Fruit fly (Drosophila melanogaster): ENCODE data around the gene js.

DNA sequence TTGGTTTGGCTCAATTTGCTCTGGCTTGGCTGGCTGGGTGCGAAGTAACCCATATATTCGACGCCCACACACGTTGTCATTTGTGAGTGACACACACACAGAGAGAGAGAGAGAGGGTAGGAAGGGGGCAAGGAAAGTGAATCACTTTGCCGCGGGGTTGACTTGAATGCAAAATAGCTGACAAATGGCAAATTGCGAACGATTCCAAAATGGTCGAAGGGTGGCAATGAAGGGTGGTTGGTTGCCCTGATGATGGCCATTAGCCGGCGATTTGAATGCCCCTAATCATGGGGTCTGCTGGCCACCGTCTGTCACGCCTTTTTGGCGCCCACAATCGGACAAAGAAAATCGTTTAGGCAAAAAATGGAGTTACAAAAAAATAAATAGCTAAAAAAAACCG lies 42.6 kb upstream of the js start:
- TF ChIP-seq Mnt (GFP tag; optimal IDR thresholded peaks at IDR 0.05): no peak
- no peak for TF ChIP-seq pad (GFP tag; optimal IDR thresholded peaks at IDR 0.05)
- no peak for TF ChIP-seq CG5204 (GFP tag; optimal IDR thresholded peaks at IDR 0.05)
- TF ChIP-seq kay (GFP tag; ENCODE audit: borderline replicate concordance): no peak
- TF ChIP-seq tj (GFP tag; optimal IDR thresholded peaks at IDR 0.05): no peak
- no peak for TF ChIP-seq CG7045 (GFP tag; optimal IDR thresholded peaks at IDR 0.05)
- TF ChIP-seq bab1 (GFP tag; optimal IDR thresholded peaks at IDR 0.05): no peak
- no peak for TF ChIP-seq toe (GFP tag; optimal IDR thresholded peaks at IDR 0.05)
- TF ChIP-seq CG1620 (GFP tag; optimal IDR thresholded peaks at IDR 0.05): no peak
- no peak for TF ChIP-seq Clk (GFP tag; optimal IDR thresholded peaks at IDR 0.05)
- no peak for TF ChIP-seq CG14711 (tag; optimal IDR thresholded peaks at IDR 0.05)
- TF ChIP-seq CG11617 (GFP tag; optimal IDR thresholded peaks at IDR 0.05): no peak
- TF ChIP-seq cic (GFP tag; optimal IDR thresholded peaks at IDR 0.05): no peak
